Worm (Caenorhabditis elegans): ENCODE data around the gene F55A4.7.

- TF ChIP-seq nhr-76 (tag; optimal IDR thresholded peaks at IDR 0.05) = no peak
- no peak for TF ChIP-seq ztf-4 (tag; optimal IDR thresholded peaks at IDR 0.05)
- no peak for TF ChIP-seq elt-2 (tag; optimal IDR thresholded peaks at IDR 0.05)
- no peak for TF ChIP-seq egl-27 (tag; optimal IDR thresholded peaks at IDR 0.05)
- TF ChIP-seq unc-86 (tag; optimal IDR thresholded peaks at IDR 0.05) = no peak
- TF ChIP-seq sptf-1 (tag; optimal IDR thresholded peaks at IDR 0.05) = no peak
- no peak for TF ChIP-seq ceh-82 (tag; optimal IDR thresholded peaks at IDR 0.05)
- no peak for TF ChIP-seq nhr-237 (tag; optimal IDR thresholded peaks at IDR 0.05)
- no peak for TF ChIP-seq elt-3 (tag; optimal IDR thresholded peaks at IDR 0.05)
- TF ChIP-seq dsc-1 (tag; optimal IDR thresholded peaks at IDR 0.05) = no peak
- no peak for TF ChIP-seq ces-1 (GFP tag; optimal IDR thresholded peaks at IDR 0.05)
- no peak for TF ChIP-seq ama-1 (optimal IDR thresholded peaks at IDR 0.05)
- no peak for TF ChIP-seq nhr-90 (tag; optimal IDR thresholded peaks at IDR 0.05; ENCODE audit: poor library complexity)
- no peak for TF ChIP-seq blmp-1 (tag; optimal IDR thresholded peaks at IDR 0.05)
These were observed 46.8 kb upstream of the F55A4.7 start for ce11 chrX:1085000-1085399.
